Worm (Caenorhabditis elegans) whole organism, late embryonic: Measurements from ENCODE around the gene cutl-5.

Experiments
- C08G9.2 ChIP-seq: sonication (generic microtip); optimal IDR thresholded peaks from 2 replicates; lab custom pipeline; 2016; ENCODE audit warnings: mild to moderate bottlenecking, missing genetic modification characterization, moderate library complexity, missing compliant biosample characterization
- C38D4.7 ChIP-seq: fragments of 200-800 bp; sonication (Bioruptor generic); optimal IDR thresholded peaks from 2 replicates; lab custom pipeline; 2018; ENCODE audit warnings: mild to moderate bottlenecking, missing genetic modification characterization, moderate library complexity, missing compliant biosample characterization
- K02D7.2 ChIP-seq: sonication (generic microtip); optimal IDR thresholded peaks from 2 replicates; lab custom pipeline; 2017; ENCODE audit warnings: mild to moderate bottlenecking, missing genetic modification characterization, missing compliant biosample characterization
- K09A11.1 ChIP-seq: sonication (generic microtip); optimal IDR thresholded peaks from 2 replicates; lab custom pipeline; 2017; ENCODE audit warnings: antibody characterized with exemption, mild to moderate bottlenecking, missing genetic modification characterization, missing compliant biosample characterization; ENCODE audit not compliant: insufficient read depth
- T23F11.4 ChIP-seq: fragments of 200-800 bp; sonication (Bioruptor generic); optimal IDR thresholded peaks from 2 replicates; lab custom pipeline; 2018; ENCODE audit warnings: mild to moderate bottlenecking, missing genetic modification characterization, missing compliant biosample characterization
- ahr-1 ChIP-seq: sonication (generic microtip); optimal IDR thresholded peaks from 2 replicates; lab custom pipeline; 2016; ENCODE audit warnings: missing genetic modification characterization, missing compliant biosample characterization
- ceh-14 ChIP-seq: sonication (generic microtip); optimal IDR thresholded peaks from 2 replicates; lab custom pipeline; 2016; ENCODE audit warnings: missing genotype, missing genetic modification characterization, missing compliant biosample characterization
- ceh-19 ChIP-seq: fragments of 200-800 bp; sonication (Bioruptor generic); optimal IDR thresholded peaks from 2 replicates; lab custom pipeline; 2018; ENCODE audit warnings: mild to moderate bottlenecking, missing genetic modification characterization, missing compliant biosample characterization
- ceh-2 ChIP-seq: sonication (generic microtip); optimal IDR thresholded peaks from 2 replicates; lab custom pipeline; 2016; ENCODE audit warnings: missing genotype, missing genetic modification characterization, missing compliant biosample characterization
- ceh-22 ChIP-seq: sonication (generic microtip); optimal IDR thresholded peaks from 2 replicates; lab custom pipeline; 2017; ENCODE audit warnings: missing biosample characterization, missing genetic modification characterization
- ceh-24 ChIP-seq: sonication (generic microtip); optimal IDR thresholded peaks from 2 replicates; lab custom pipeline; 2016; ENCODE audit warnings: mild to moderate bottlenecking, missing genetic modification characterization, missing compliant biosample characterization
- ceh-30 ChIP-seq: fragments of 150-350 bp; optimal IDR thresholded peaks from 2 replicates; lab custom pipeline; 2014; ENCODE audit warnings: missing biosample characterization, missing genetic modification characterization
- ceh-31 ChIP-seq: sonication (generic microtip); optimal IDR thresholded peaks from 2 replicates; lab custom pipeline; 2016; ENCODE audit warnings: missing genetic modification characterization, missing compliant biosample characterization
- ceh-34 ChIP-seq: sonication (generic microtip); optimal IDR thresholded peaks from 2 replicates; lab custom pipeline; 2016; ENCODE audit warnings: mild to moderate bottlenecking, missing genetic modification characterization, missing compliant biosample characterization
- ceh-45 ChIP-seq: fragments of 200-800 bp; sonication (Bioruptor generic); IDR thresholded peaks from 2 replicates; pipeline ENCODE4 v1.3.6; 2022; ENCODE audit warnings: missing genetic modification reagents, missing genetic modification characterization, missing compliant biosample characterization
- ceh-6 ChIP-seq: fragments of 200-800 bp; sonication (Bioruptor generic); optimal IDR thresholded peaks from 2 replicates; lab custom pipeline; 2018; ENCODE audit warnings: mild to moderate bottlenecking, missing genetic modification characterization, missing compliant biosample characterization
- ceh-9 ChIP-seq: sonication (generic microtip); optimal IDR thresholded peaks from 2 replicates; lab custom pipeline; 2016; ENCODE audit warnings: mild to moderate bottlenecking, missing genetic modification characterization, inconsistent platforms, missing compliant biosample characterization
- dmd-4 ChIP-seq: sonication (generic microtip); optimal IDR thresholded peaks from 2 replicates; lab custom pipeline; 2016; ENCODE audit warnings: borderline replicate concordance, missing genetic modification characterization, missing compliant biosample characterization
- dve-1 ChIP-seq: sonication (generic microtip); optimal IDR thresholded peaks from 2 replicates; lab custom pipeline; 2017; ENCODE audit warnings: antibody characterized with exemption, mild to moderate bottlenecking, missing genetic modification characterization, missing compliant biosample characterization
- ets-4 ChIP-seq: sonication (generic microtip); optimal IDR thresholded peaks from 2 replicates; lab custom pipeline; 2016; ENCODE audit warnings: missing genetic modification characterization, missing compliant biosample characterization
- eyg-1 ChIP-seq: sonication (generic microtip); optimal IDR thresholded peaks from 2 replicates; lab custom pipeline; 2016; ENCODE audit warnings: missing genotype, missing genetic modification characterization, missing compliant biosample characterization
- gmeb-2 ChIP-seq: sonication (generic microtip); optimal IDR thresholded peaks from 2 replicates; lab custom pipeline; 2016; ENCODE audit warnings: missing genetic modification characterization, inconsistent platforms, missing compliant biosample characterization
- hlh-13 ChIP-seq: fragments of 200-800 bp; sonication (Bioruptor generic); optimal IDR thresholded peaks from 2 replicates; lab custom pipeline; 2018; ENCODE audit warnings: mild to moderate bottlenecking, missing genetic modification characterization, missing compliant biosample characterization
- hlh-15 ChIP-seq: sonication (generic microtip); optimal IDR thresholded peaks from 2 replicates; lab custom pipeline; 2016; ENCODE audit warnings: missing genetic modification characterization, missing compliant biosample characterization
- hlh-30 ChIP-seq: sonication (generic microtip); optimal IDR thresholded peaks from 2 replicates; lab custom pipeline; 2017; ENCODE audit warnings: antibody characterized with exemption, missing genetic modification characterization, missing compliant biosample characterization; ENCODE audit not compliant: insufficient read depth
- hlh-6 ChIP-seq: sonication (generic microtip); optimal IDR thresholded peaks from 2 replicates; lab custom pipeline; 2016; ENCODE audit warnings: missing genotype, missing genetic modification characterization, missing compliant biosample characterization
- lim-6 ChIP-seq: sonication (generic microtip); optimal IDR thresholded peaks from 2 replicates; lab custom pipeline; 2016; ENCODE audit warnings: missing genetic modification characterization, missing compliant biosample characterization
- lin-11 ChIP-seq: fragments of 200-800 bp; sonication (Bioruptor generic); optimal IDR thresholded peaks from 2 replicates; lab custom pipeline; 2018; ENCODE audit warnings: mild to moderate bottlenecking, missing genetic modification characterization, missing compliant biosample characterization
- mec-3 ChIP-seq: sonication (generic microtip); optimal IDR thresholded peaks from 2 replicates; lab custom pipeline; 2016; ENCODE audit warnings: borderline replicate concordance, missing genetic modification characterization, missing compliant biosample characterization
- nfya-1 ChIP-seq: sonication (generic microtip); optimal IDR thresholded peaks from 2 replicates; lab custom pipeline; 2017; ENCODE audit warnings: missing genetic modification characterization, mild to moderate bottlenecking, missing compliant biosample characterization, antibody characterized with exemption, moderate library complexity
- nhr-11 ChIP-seq: fragments of 150-350 bp; optimal IDR thresholded peaks from 2 replicates; lab custom pipeline; 2014; ENCODE audit warnings: missing biosample characterization, missing genetic modification characterization
- nhr-232 ChIP-seq: sonication (generic microtip); optimal IDR thresholded peaks from 2 replicates; lab custom pipeline; 2016; ENCODE audit warnings: missing genetic modification characterization, missing compliant biosample characterization
- npax-4 ChIP-seq: sonication (generic microtip); optimal IDR thresholded peaks from 2 replicates; lab custom pipeline; 2016; ENCODE audit warnings: missing genetic modification characterization, missing compliant biosample characterization
- odd-2 ChIP-seq: sonication (generic microtip); optimal IDR thresholded peaks from 2 replicates; lab custom pipeline; 2017; ENCODE audit warnings: antibody characterized with exemption, mild to moderate bottlenecking, missing genetic modification characterization, missing compliant biosample characterization
- pat-9 ChIP-seq: fragments of 200-800 bp; sonication (Bioruptor generic); optimal IDR thresholded peaks from 2 replicates; lab custom pipeline; 2018; ENCODE audit warnings: mild to moderate bottlenecking, missing genetic modification characterization, moderate library complexity, missing compliant biosample characterization
- pha-2 ChIP-seq: sonication (generic microtip); optimal IDR thresholded peaks from 2 replicates; lab custom pipeline; 2017; ENCODE audit warnings: mild to moderate bottlenecking, missing genetic modification characterization, missing compliant biosample characterization
- pha-4 ChIP-seq: fragments of 150-350 bp; optimal IDR thresholded peaks from 2 replicates; lab custom pipeline; 2018; ENCODE audit warnings: missing biosample characterization, missing genetic modification reagents, missing genetic modification characterization
- pqm-1 ChIP-seq: sonication (generic microtip); optimal IDR thresholded peaks from 2 replicates; lab custom pipeline; 2016; ENCODE audit warnings: missing genetic modification characterization, missing compliant biosample characterization
- pros-1 ChIP-seq: fragments of 150-350 bp; optimal IDR thresholded peaks from 2 replicates; lab custom pipeline; 2014; ENCODE audit warnings: missing biosample characterization, missing genetic modification reagents, missing genetic modification characterization
- sox-2 ChIP-seq: fragments of 200-800 bp; sonication (Bioruptor generic); IDR thresholded peaks from 2 replicates; pipeline ENCODE4 v1.3.6; 2022; ENCODE audit warnings: missing genetic modification reagents, missing genetic modification characterization, missing compliant biosample characterization
- sox-4 ChIP-seq: sonication (generic microtip); optimal IDR thresholded peaks from 2 replicates; lab custom pipeline; 2017; ENCODE audit warnings: mild to moderate bottlenecking, missing genetic modification characterization, inconsistent platforms, missing compliant biosample characterization
- syd-9 ChIP-seq: sonication (generic microtip); optimal IDR thresholded peaks from 2 replicates; lab custom pipeline; 2016; ENCODE audit warnings: mild to moderate bottlenecking, missing genetic modification characterization, moderate library complexity, missing compliant biosample characterization
- tbx-2 ChIP-seq: sonication (generic microtip); optimal IDR thresholded peaks from 2 replicates; lab custom pipeline; 2016; ENCODE audit warnings: missing genetic modification characterization, missing compliant biosample characterization
- tbx-7 ChIP-seq: sonication (generic microtip); optimal IDR thresholded peaks from 2 replicates; lab custom pipeline; 2016; ENCODE audit warnings: missing genotype, missing genetic modification characterization, missing compliant biosample characterization
- unc-3 ChIP-seq, 2 experiments: fragments of 200-800 bp in 1 of 2; sonication (Bioruptor generic) in 1 of 2; sonication (generic microtip) in 1 of 2; conservative IDR thresholded peaks in 1 of 2; optimal IDR thresholded peaks in 1 of 2; 2 replicates each; pipeline versions ENCODE4 v1.3.6 to Lab custom; 2016 to 2022; ENCODE audit warnings: missing compliant biosample characterization in 2 of 2, missing genetic modification characterization in 2 of 2, missing genetic modification reagents in 1 of 2
- unc-55 ChIP-seq: sonication (generic microtip); optimal IDR thresholded peaks from 2 replicates; lab custom pipeline; 2017; ENCODE audit warnings: missing biosample characterization, missing genetic modification reagents, missing genetic modification characterization
- zip-5 ChIP-seq: sonication (generic microtip); optimal IDR thresholded peaks from 2 replicates; lab custom pipeline; 2016; ENCODE audit warnings: missing genetic modification characterization, missing compliant biosample characterization
- ztf-16 ChIP-seq: sonication (generic microtip); optimal IDR thresholded peaks from 2 replicates; lab custom pipeline; 2017; ENCODE audit warnings: missing genetic modification characterization, missing compliant biosample characterization

Gene cutl-5

DNA sequence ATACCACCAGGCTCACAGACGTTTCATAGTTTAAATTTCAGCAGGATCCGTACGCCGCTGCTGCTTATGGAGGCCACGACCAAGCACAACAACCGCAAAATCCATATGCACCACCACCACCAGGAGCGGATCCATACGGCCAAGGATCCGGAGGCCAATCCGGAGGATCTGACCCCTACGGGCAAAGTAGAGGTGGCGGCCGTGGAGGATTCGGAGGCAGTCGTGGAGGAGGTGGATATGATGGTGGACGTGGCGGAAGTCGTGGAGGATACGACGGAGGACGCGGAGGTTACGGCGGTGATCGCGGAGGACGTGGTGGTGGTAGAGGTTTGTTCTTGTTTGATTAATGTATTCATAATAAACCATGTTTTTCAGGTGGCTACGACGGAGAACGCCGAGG, 37.4 kb upstream of the cutl-5 start:
- TF ChIP-seq ceh-6 (GFP tag; lab: Kevin White, UChicago): peak; percentile 17

DNA sequence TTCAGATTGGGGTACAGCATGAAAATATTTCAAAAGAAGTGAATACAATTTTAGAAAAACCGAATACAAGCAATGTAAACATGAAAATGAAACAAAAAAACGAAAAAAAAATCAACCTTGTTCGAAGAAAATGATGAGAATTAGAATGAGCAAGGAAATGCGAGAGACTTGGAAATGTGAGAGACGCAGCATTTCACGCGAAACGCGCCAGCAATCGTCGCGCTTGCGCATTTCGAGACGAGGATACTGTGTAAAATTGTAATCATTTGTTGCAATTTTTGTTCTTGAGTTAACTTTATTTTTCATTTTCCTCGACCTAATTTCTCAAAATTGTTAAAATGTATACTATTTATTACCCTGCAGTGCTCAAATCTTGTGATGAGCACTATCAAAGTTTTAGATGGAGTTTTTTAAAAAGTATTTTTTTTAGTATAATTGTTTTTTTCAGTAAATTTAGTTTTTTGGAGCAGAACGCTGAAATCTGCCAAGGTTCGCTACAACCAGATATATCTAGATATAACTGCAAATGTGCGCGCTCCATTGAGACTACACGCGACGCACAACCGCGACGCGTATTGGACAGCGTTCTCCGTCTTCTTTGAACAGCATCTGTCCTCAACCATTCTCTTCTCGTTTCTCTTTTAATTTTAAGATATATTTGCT, 36.4 kb upstream of the cutl-5 start, which contains the start of gene fust-1:
Gene fust-1 (plus strand): TSS at position 613 of the 663 bp plus-strand sequence.
- TF ChIP-seq dve-1 (tag; lab: Kevin White, UChicago) (peak; percentile 80), ceh-45 (0 out of 2 replicates have a peak, but pooled peaks have one; percentile 40), odd-2 (no peak), pha-4 (tag; lab: Kevin White, UChicago) (no peak), hlh-30 (tag; lab: Kevin White, UChicago) (peak; percentile 58), syd-9 (tag; lab: Kevin White, UChicago) (peak; percentile 55), nhr-11 (tag; lab: Kevin White, UChicago) (no peak), C38D4.7 (peak; percentile 20), ceh-19 (GFP tag; lab: Kevin White, UChicago) (peak; percentile 42), K09A11.1 (peak; percentile 51), ceh-14 (tag; lab: Kevin White, UChicago) (peak; percentile 73), pros-1 (peak; percentile 60), pat-9 (tag; lab: Kevin White, UChicago) (peak; percentile 67), sox-4 (tag; lab: Kevin White, UChicago) (peak; percentile 58), lin-11 (tag; lab: Kevin White, UChicago) (peak; percentile 30), hlh-6 (tag; lab: Kevin White, UChicago) (peak; percentile 9), sox-2 (GFP tag; lab: Robert Waterston, UW) (no peak; the same call in 1 of the 2 replicates), ahr-1 (no peak), ets-4 (tag; lab: Kevin White, UChicago) (peak; percentile 64), tbx-2 (tag; lab: Kevin White, UChicago) (peak; percentile 78), lim-6 (tag; lab: Kevin White, UChicago) (no peak), ceh-34 (tag; lab: Kevin White, UChicago) (peak; percentile 76), unc-55 (peak; percentile 23), ceh-6 (GFP tag; lab: Kevin White, UChicago) (peak; percentile 52), unc-3 (GFP tag; conservative IDR thresholded peaks at IDR 0.05; lab: Robert Waterston, UW) (no peak; the same call in 1 of the 2 replicates), unc-3 (tag; optimal IDR thresholded peaks at IDR 0.05; lab: Kevin White, UChicago) (peak; percentile 26), ceh-2 (tag; lab: Kevin White, UChicago) (peak; percentile 62), ceh-9 (tag; lab: Kevin White, UChicago) (no peak), tbx-7 (peak; percentile 22), zip-5 (peak; percentile 23), ceh-24 (tag; lab: Kevin White, UChicago) (no peak), C08G9.2 (tag; lab: Kevin White, UChicago) (peak; percentile 57), ceh-22 (tag; lab: Kevin White, UChicago) (no peak), mec-3 (tag; lab: Kevin White, UChicago) (no peak), ceh-31 (tag; lab: Kevin White, UChicago) (peak; percentile 76), nhr-232 (tag; lab: Kevin White, UChicago) (peak; percentile 20), dmd-4 (tag; lab: Kevin White, UChicago) (no peak), K02D7.2 (peak; percentile 37), hlh-15 (no peak), T23F11.4 (GFP tag; lab: Kevin White, UChicago) (peak; percentile 55), ceh-30 (tag; lab: Kevin White, UChicago) (peak; percentile 34), pha-2 (no peak), eyg-1 (no peak), ztf-16 (tag; lab: Kevin White, UChicago) (peak; percentile 49), pqm-1 (tag; lab: Kevin White, UChicago) (no peak), nfya-1 (tag; lab: Kevin White, UChicago) (peak; percentile 86), gmeb-2 (peak; percentile 69), npax-4 (tag; lab: Kevin White, UChicago) (peak; percentile 10), hlh-13 (no peak)
